Worm (Caenorhabditis elegans) whole organism, L4/young adult: Measurements from ENCODE around the gene snx-17.

Experiments used
- W03F9.2 ChIP-seq: fragments of 150-350 bp; optimal IDR thresholded peaks from 2 replicates; lab custom pipeline; 2014; ENCODE audit warnings: missing biosample characterization, missing genetic modification characterization
- dao-5 ChIP-seq: sonication (generic microtip); optimal IDR thresholded peaks from 2 replicates; lab custom pipeline; 2016; ENCODE audit warnings: missing genotype, missing genetic modification characterization, moderate library complexity, missing compliant biosample characterization
- him-1 ChIP-seq: sonication (generic microtip); optimal IDR thresholded peaks from 2 replicates; lab custom pipeline; 2016; ENCODE audit warnings: missing genotype, missing genetic modification reagents, missing genetic modification characterization, missing compliant biosample characterization

ce11 chrX:13170804-13171203 lies 48.7 kb upstream of the snx-17 start:
- TF ChIP-seq him-1 (tag; lab: Kevin White, UChicago), result no peak
- no peak for TF ChIP-seq dao-5 (tag; lab: Kevin White, UChicago)
- TF ChIP-seq W03F9.2 (tag; lab: Kevin White, UChicago), result no peak
